Worm (Caenorhabditis elegans) whole organism, L2 larva: ENCODE data around the gene pbs-3.

Experiments used
- C34F6.9 ChIP-seq: fragments of 150-350 bp; optimal IDR thresholded peaks from 2 replicates; lab custom pipeline; 2014; ENCODE audit warnings: missing biosample characterization, missing genetic modification characterization
- F13H6.1 ChIP-seq: sonication (generic microtip); optimal IDR thresholded peaks from 2 replicates; lab custom pipeline; 2016; ENCODE audit warnings: missing genetic modification characterization, missing compliant biosample characterization
- R02D3.7 ChIP-seq: fragments of 150-350 bp; optimal IDR thresholded peaks from 2 replicates; lab custom pipeline; 2014; ENCODE audit warnings: missing biosample characterization, missing genetic modification characterization
- Y55F3AM.14 ChIP-seq: fragments of 200-800 bp; sonication (Bioruptor generic); optimal IDR thresholded peaks from 2 replicates; lab custom pipeline; 2018; ENCODE audit warnings: mild to moderate bottlenecking, missing genetic modification characterization, missing compliant biosample characterization
- ZK546.5 ChIP-seq: sonication (generic microtip); optimal IDR thresholded peaks from 2 replicates; lab custom pipeline; 2017; ENCODE audit warnings: missing biosample characterization, missing genetic modification characterization
- alr-1 ChIP-seq: fragments of 150-350 bp; optimal IDR thresholded peaks from 2 replicates; lab custom pipeline; 2014; ENCODE audit warnings: missing biosample characterization, missing genetic modification characterization
- aly-2 ChIP-seq: fragments of 150-350 bp; optimal IDR thresholded peaks from 2 replicates; lab custom pipeline; 2014; ENCODE audit warnings: missing biosample characterization, missing genetic modification characterization
- ama-1 ChIP-seq: fragments of 150-350 bp; optimal IDR thresholded peaks from 2 replicates; lab custom pipeline; 2018; ENCODE audit warnings: inconsistent platforms
- blmp-1 ChIP-seq: sonication (generic microtip); optimal IDR thresholded peaks from 2 replicates; lab custom pipeline; 2017; ENCODE audit warnings: missing genetic modification characterization, mild to moderate bottlenecking, missing compliant biosample characterization, antibody characterized with exemption, moderate library complexity; ENCODE audit not compliant: insufficient read depth
- ceh-16 ChIP-seq: fragments of 150-350 bp; optimal IDR thresholded peaks from 2 replicates; lab custom pipeline; 2014; ENCODE audit warnings: missing biosample characterization, missing genetic modification characterization
- ceh-82 ChIP-seq: fragments of 150-350 bp; optimal IDR thresholded peaks from 2 replicates; lab custom pipeline; 2014; ENCODE audit warnings: missing biosample characterization, missing genetic modification characterization
- crh-2 ChIP-seq: sonication (generic microtip); optimal IDR thresholded peaks from 2 replicates; lab custom pipeline; 2017; ENCODE audit warnings: missing biosample characterization, missing genetic modification characterization
- dmd-4 ChIP-seq: sonication (generic microtip); optimal IDR thresholded peaks from 2 replicates; lab custom pipeline; 2017; ENCODE audit warnings: missing biosample characterization, missing genetic modification characterization
- egl-27 ChIP-seq: sonication (generic microtip); optimal IDR thresholded peaks from 3 replicates; lab custom pipeline; 2017; ENCODE audit warnings: missing biosample characterization, missing genetic modification reagents, missing genetic modification characterization
- elt-1 ChIP-seq: fragments of 150-350 bp; optimal IDR thresholded peaks from 2 replicates; lab custom pipeline; 2014; ENCODE audit warnings: missing biosample characterization, missing genetic modification characterization
- elt-3 ChIP-seq: sonication (generic microtip); optimal IDR thresholded peaks from 2 replicates; lab custom pipeline; 2017; ENCODE audit warnings: missing biosample characterization, missing genetic modification characterization
- fos-1 ChIP-seq: fragments of 150-350 bp; optimal IDR thresholded peaks from 2 replicates; lab custom pipeline; 2014; ENCODE audit warnings: missing biosample characterization, missing genetic modification characterization
- gmeb-1 ChIP-seq: fragments of 150-350 bp; optimal IDR thresholded peaks from 2 replicates; lab custom pipeline; 2014; ENCODE audit warnings: missing biosample characterization, missing genetic modification characterization
- lin-11 ChIP-seq: fragments of 150-350 bp; sonication (generic microtip); optimal IDR thresholded peaks from 2 replicates; lab custom pipeline; 2014; ENCODE audit warnings: missing biosample characterization, missing genetic modification characterization, inconsistent platforms, mixed read lengths
- lin-13 ChIP-seq: fragments of 150-350 bp; optimal IDR thresholded peaks from 2 replicates; lab custom pipeline; 2014; ENCODE audit warnings: missing biosample characterization, missing genetic modification reagents, missing genetic modification characterization
- lin-39 ChIP-seq: fragments of 150-350 bp; optimal IDR thresholded peaks from 2 replicates; lab custom pipeline; 2014; ENCODE audit warnings: missing biosample characterization, missing genetic modification reagents, missing genetic modification characterization
- lsy-2 ChIP-seq, 2 experiments: fragments of 150-350 bp in 1 of 2; sonication (generic microtip) in 1 of 2; optimal IDR thresholded peaks; 2 replicates each; lab custom pipeline; 2014 to 2017; ENCODE audit warnings: missing biosample characterization in 2 of 2, missing genetic modification characterization in 2 of 2
- mab-5 ChIP-seq: fragments of 150-350 bp; optimal IDR thresholded peaks from 2 replicates; lab custom pipeline; 2014; ENCODE audit warnings: missing biosample characterization, missing genetic modification characterization
- mbf-1 ChIP-seq: sonication (generic microtip); optimal IDR thresholded peaks from 2 replicates; lab custom pipeline; 2017; ENCODE audit warnings: missing biosample characterization, missing genetic modification characterization
- mdl-1 ChIP-seq, 2 experiments: fragments of 150-350 bp in 1 of 2; sonication (generic microtip) in 1 of 2; optimal IDR thresholded peaks; 2 replicates each; lab custom pipeline; 2017; ENCODE audit warnings: missing biosample characterization in 2 of 2, missing genetic modification characterization in 2 of 2
- nhr-10 ChIP-seq: sonication (generic microtip); optimal IDR thresholded peaks from 2 replicates; lab custom pipeline; 2017; ENCODE audit warnings: missing biosample characterization, missing genetic modification characterization
- nhr-11 ChIP-seq: fragments of 150-350 bp; optimal IDR thresholded peaks from 2 replicates; lab custom pipeline; 2014; ENCODE audit warnings: missing biosample characterization, missing genetic modification characterization
- nhr-12 ChIP-seq: fragments of 150-350 bp; optimal IDR thresholded peaks from 2 replicates; lab custom pipeline; 2014; ENCODE audit warnings: missing biosample characterization, missing genetic modification characterization
- nhr-129 ChIP-seq: fragments of 150-350 bp; optimal IDR thresholded peaks from 2 replicates; lab custom pipeline; 2014; ENCODE audit warnings: missing biosample characterization, missing genetic modification characterization
- nhr-21 ChIP-seq: fragments of 150-350 bp; optimal IDR thresholded peaks from 2 replicates; lab custom pipeline; 2014; ENCODE audit warnings: missing biosample characterization, missing genetic modification characterization
- nhr-23 ChIP-seq: fragments of 150-350 bp; optimal IDR thresholded peaks from 2 replicates; lab custom pipeline; 2014; ENCODE audit warnings: missing biosample characterization, missing genetic modification reagents, missing genetic modification characterization
- nhr-237 ChIP-seq: fragments of 150-350 bp; optimal IDR thresholded peaks from 2 replicates; lab custom pipeline; 2014; ENCODE audit warnings: missing biosample characterization, missing genetic modification characterization
- nhr-25 ChIP-seq: fragments of 150-350 bp; sonication (generic microtip); optimal IDR thresholded peaks from 3 replicates; lab custom pipeline; 2014; ENCODE audit warnings: missing biosample characterization, missing genetic modification characterization
- nhr-6 ChIP-seq: fragments of 150-350 bp; optimal IDR thresholded peaks from 2 replicates; lab custom pipeline; 2014; ENCODE audit warnings: missing biosample characterization, missing genetic modification characterization
- nhr-77 ChIP-seq: fragments of 150-350 bp; optimal IDR thresholded peaks from 2 replicates; lab custom pipeline; 2014; ENCODE audit warnings: missing biosample characterization, missing genetic modification characterization
- peb-1 ChIP-seq: fragments of 150-350 bp; optimal IDR thresholded peaks from 2 replicates; lab custom pipeline; 2014; ENCODE audit warnings: missing biosample characterization, missing genetic modification characterization
- sem-4 ChIP-seq: fragments of 150-350 bp; optimal IDR thresholded peaks from 2 replicates; lab custom pipeline; 2014; ENCODE audit warnings: missing biosample characterization, missing genetic modification reagents, missing genetic modification characterization
- skn-1 ChIP-seq: sonication (generic microtip); optimal IDR thresholded peaks from 2 replicates; lab custom pipeline; 2017; ENCODE audit warnings: missing biosample characterization, missing genetic modification characterization
- sma-3 ChIP-seq: sonication (generic microtip); optimal IDR thresholded peaks from 2 replicates; lab custom pipeline; 2016; ENCODE audit warnings: missing genetic modification reagents, missing genetic modification characterization, missing compliant biosample characterization
- sma-9 ChIP-seq, 2 experiments: fragments of 150-350 bp in 1 of 2; sonication (generic microtip) in 1 of 2; optimal IDR thresholded peaks; 2 replicates each; lab custom pipeline; 2014 to 2016; ENCODE audit warnings: missing genetic modification characterization in 2 of 2, mild to moderate bottlenecking in 1 of 2, missing biosample characterization in 1 of 2, missing compliant biosample characterization in 1 of 2, missing genetic modification reagents in 1 of 2, moderate library complexity in 1 of 2
- snpc-4 ChIP-seq: fragments of 150-350 bp; optimal IDR thresholded peaks from 2 replicates; lab custom pipeline; 2014; ENCODE audit warnings: missing biosample characterization, missing genetic modification characterization
- unc-39 ChIP-seq: fragments of 150-350 bp; optimal IDR thresholded peaks from 2 replicates; lab custom pipeline; 2014; ENCODE audit warnings: missing biosample characterization, missing genetic modification characterization
- unc-55 ChIP-seq: fragments of 150-350 bp; sonication (generic microtip); optimal IDR thresholded peaks from 3 replicates; lab custom pipeline; 2014; ENCODE audit warnings: missing biosample characterization, missing genetic modification reagents, missing genetic modification characterization
- unc-62 ChIP-seq: fragments of 150-350 bp; optimal IDR thresholded peaks from 2 replicates; lab custom pipeline; 2014; ENCODE audit warnings: missing biosample characterization, missing genetic modification reagents, missing genetic modification characterization
- zag-1 ChIP-seq: fragments of 150-350 bp; optimal IDR thresholded peaks from 2 replicates; lab custom pipeline; 2014; ENCODE audit warnings: missing biosample characterization, missing genetic modification characterization
- ztf-1 ChIP-seq: fragments of 200-800 bp; sonication (Bioruptor generic); conservative IDR thresholded peaks from 2 replicates; pipeline ENCODE4 v1.3.6; 2022; ENCODE audit warnings: missing genetic modification characterization, missing compliant biosample characterization
- ztf-11 ChIP-seq: sonication (generic microtip); optimal IDR thresholded peaks from 2 replicates; lab custom pipeline; 2017; ENCODE audit warnings: missing biosample characterization, missing genetic modification characterization
- ztf-4 ChIP-seq: fragments of 150-350 bp; optimal IDR thresholded peaks from 2 replicates; lab custom pipeline; 2014; ENCODE audit warnings: missing biosample characterization, missing genetic modification characterization

Gene pbs-3

ce11 chrII:4942829-4943228, 12.4 kb downstream of the pbs-3 start:
- TF ChIP-seq skn-1 (tag; lab: Kevin White, UChicago) (no peak), nhr-25 (no peak), nhr-12 (tag; lab: Kevin White, UChicago) (no peak), dmd-4 (tag; lab: Kevin White, UChicago) (no peak), Y55F3AM.14 (GFP tag; lab: Kevin White, UChicago) (no peak), egl-27 (no peak), unc-39 (tag; lab: Kevin White, UChicago) (no peak), ztf-1 (GFP tag; lab: Robert Waterston, UW) (no peak), ama-1 (lab: Kevin White, UChicago) (no peak), mdl-1 (tag; optimal IDR thresholded peaks at IDR 0.05; lab: Kevin White, UChicago) (no peak), R02D3.7 (no peak), ztf-4 (no peak), ZK546.5 (tag; lab: Kevin White, UChicago) (no peak), peb-1 (tag; lab: Kevin White, UChicago) (no peak), zag-1 (tag; lab: Kevin White, UChicago) (no peak), unc-55 (GFP tag; lab: Kevin White, UChicago) (no peak), F13H6.1 (tag; lab: Kevin White, UChicago) (no peak), nhr-129 (no peak), ceh-82 (tag; lab: Kevin White, UChicago) (no peak), nhr-23 (tag; lab: Kevin White, UChicago) (no peak), unc-62 (no peak), nhr-6 (tag; lab: Kevin White, UChicago) (no peak), gmeb-1 (peak; percentile 7), sem-4 (no peak), ztf-11 (tag; lab: Kevin White, UChicago) (no peak), lin-13 (GFP tag; lab: Kevin White, UChicago) (no peak), crh-2 (tag; lab: Kevin White, UChicago) (peak; percentile 19), ceh-16 (tag; lab: Kevin White, UChicago) (no peak), C34F6.9 (tag; lab: Kevin White, UChicago) (no peak), sma-9 (GFP tag; optimal IDR thresholded peaks at IDR 0.05; lab: Kevin White, UChicago) (peak; percentile 40), sma-9 (tag; optimal IDR thresholded peaks at IDR 0.05; lab: Kevin White, UChicago) (no peak), fos-1 (peak; percentile 75)

- no peak for TF ChIP-seq nhr-23 (tag; lab: Kevin White, UChicago)
- TF ChIP-seq dmd-4 (tag; lab: Kevin White, UChicago): no peak
- no peak for TF ChIP-seq nhr-12 (tag; lab: Kevin White, UChicago)
- TF ChIP-seq egl-27: no peak
- peak; percentile 6 for TF ChIP-seq fos-1
- TF ChIP-seq lsy-2 (tag; optimal IDR thresholded peaks at IDR 0.05; lab: Kevin White, UChicago): peak in 1 of 2 experiments; percentile 13
- no peak for TF ChIP-seq unc-62
- peak; percentile 34 for TF ChIP-seq sma-9 (GFP tag; optimal IDR thresholded peaks at IDR 0.05; lab: Kevin White, UChicago)
- TF ChIP-seq sma-9 (tag; optimal IDR thresholded peaks at IDR 0.05; lab: Kevin White, UChicago): no peak
- TF ChIP-seq lin-13 (GFP tag; lab: Kevin White, UChicago): no peak
- TF ChIP-seq unc-39 (tag; lab: Kevin White, UChicago): no peak
- peak; percentile 31 for TF ChIP-seq ama-1 (lab: Kevin White, UChicago)
- no peak for TF ChIP-seq alr-1 (tag; lab: Kevin White, UChicago)
- no peak for TF ChIP-seq elt-1 (tag; lab: Kevin White, UChicago)
- no peak for TF ChIP-seq nhr-11 (tag; lab: Kevin White, UChicago)
- TF ChIP-seq snpc-4: no peak
- no peak for TF ChIP-seq aly-2 (tag; lab: Kevin White, UChicago)
- TF ChIP-seq nhr-21 (tag; lab: Kevin White, UChicago): no peak
- TF ChIP-seq nhr-10 (tag; lab: Kevin White, UChicago): no peak
- TF ChIP-seq elt-3 (tag; lab: Kevin White, UChicago): no peak
- TF ChIP-seq ztf-1 (GFP tag; lab: Robert Waterston, UW): no peak
- TF ChIP-seq crh-2 (tag; lab: Kevin White, UChicago): no peak
- TF ChIP-seq lin-39 (tag; lab: Kevin White, UChicago): no peak
- no peak for TF ChIP-seq nhr-77 (tag; lab: Kevin White, UChicago)
- peak; percentile 52 for TF ChIP-seq sma-3 (GFP tag; lab: Kevin White, UChicago)
- TF ChIP-seq nhr-237: no peak
- TF ChIP-seq ZK546.5 (tag; lab: Kevin White, UChicago): no peak
- no peak for TF ChIP-seq zag-1 (tag; lab: Kevin White, UChicago)
- no peak for TF ChIP-seq skn-1 (tag; lab: Kevin White, UChicago)
- TF ChIP-seq F13H6.1 (tag; lab: Kevin White, UChicago): peak; percentile 27
- TF ChIP-seq ceh-16 (tag; lab: Kevin White, UChicago): no peak
- peak; percentile 27 for TF ChIP-seq lin-11 (tag; lab: Kevin White, UChicago)
- TF ChIP-seq R02D3.7: no peak
- TF ChIP-seq mdl-1 (tag; optimal IDR thresholded peaks at IDR 0.05; lab: Kevin White, UChicago): no peak
- TF ChIP-seq nhr-129: peak; percentile 72
- TF ChIP-seq C34F6.9 (tag; lab: Kevin White, UChicago): peak; percentile 27
- TF ChIP-seq mbf-1: no peak
- TF ChIP-seq gmeb-1: peak; percentile 22
- no peak for TF ChIP-seq peb-1 (tag; lab: Kevin White, UChicago)
- TF ChIP-seq nhr-25: no peak
- TF ChIP-seq sem-4: no peak
- no peak for TF ChIP-seq ztf-4
- TF ChIP-seq nhr-6 (tag; lab: Kevin White, UChicago): no peak
- no peak for TF ChIP-seq blmp-1 (tag; lab: Kevin White, UChicago)
- no peak for TF ChIP-seq mab-5 (tag; lab: Kevin White, UChicago)
- TF ChIP-seq Y55F3AM.14 (GFP tag; lab: Kevin White, UChicago): peak; percentile 19
- peak; percentile 7 for TF ChIP-seq unc-55 (GFP tag; lab: Kevin White, UChicago)
- TF ChIP-seq ceh-82 (tag; lab: Kevin White, UChicago): no peak
Measured at ce11 chrII:4942397-4942796, 12.8 kb downstream of the pbs-3 start.
